Fruit fly (Drosophila melanogaster): ENCODE measurements around the gene Mat89Ba.

Mat89Ba gene

DNA sequence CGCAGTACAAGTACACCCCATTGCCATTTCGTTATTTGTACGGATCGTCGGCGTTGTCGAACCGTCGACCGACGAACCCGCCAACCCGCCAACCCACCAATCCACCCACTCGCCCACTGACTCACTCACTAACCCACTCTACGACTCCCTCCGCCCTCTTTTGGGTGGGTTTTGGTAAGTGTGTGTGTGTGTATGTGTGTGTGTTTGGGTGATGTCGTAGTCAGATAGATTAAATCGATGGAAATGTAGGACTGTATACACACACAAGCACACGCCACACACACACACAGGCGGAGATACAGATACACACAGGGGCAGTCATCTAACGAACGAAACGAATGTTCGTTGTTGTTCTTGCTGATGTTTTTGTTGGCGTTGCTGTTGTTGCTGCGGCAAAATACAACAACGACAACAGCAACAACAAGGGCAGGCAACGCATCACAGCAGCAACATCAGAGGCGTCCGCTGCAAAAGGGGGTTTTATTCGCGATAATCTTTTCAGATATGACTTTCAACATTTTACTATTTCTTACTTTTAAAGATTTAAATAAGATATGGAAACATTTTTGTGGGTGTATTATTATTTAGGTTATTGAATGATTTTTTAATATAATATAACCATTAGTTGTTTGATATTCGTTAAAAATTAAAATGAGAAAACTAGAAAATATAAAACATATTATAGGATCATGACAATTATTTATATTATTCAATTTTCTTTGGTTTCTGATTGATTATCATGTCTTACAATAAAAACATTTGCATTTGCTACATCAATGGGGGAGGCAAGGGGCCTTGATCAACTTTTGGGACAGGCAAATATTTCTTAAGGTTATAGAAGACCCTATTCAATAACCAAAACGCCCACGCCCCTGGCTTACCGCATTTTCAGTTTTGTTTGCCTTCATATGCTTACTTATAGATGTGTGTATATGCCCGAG lies 50.6 kb downstream of the Mat89Ba start (continued):
- TF ChIP-seq ci (GFP tag; IDR thresholded peaks at IDR 0.05) (peak; percentile 61; the same call in 2 of the 3 replicates), vfl (GFP tag; optimal IDR thresholded peaks at IDR 0.05) (no peak), eve (GFP tag; optimal IDR thresholded peaks at IDR 0.05) (no peak), gt (GFP tag; IDR thresholded peaks at IDR 0.05) (peak; percentile 54), en (GFP tag; optimal IDR thresholded peaks at IDR 0.05) (no peak), CG5245 (GFP tag; optimal IDR thresholded peaks at IDR 0.05) (peak; percentile 73), Chrac-16 (GFP tag; optimal IDR thresholded peaks at IDR 0.05) (peak; percentile 79), D (optimal IDR thresholded peaks at IDR 0.05) (no peak), D (GFP tag; optimal IDR thresholded peaks at IDR 0.05) (peak; percentile 95), yki (optimal IDR thresholded peaks at IDR 0.05) (no peak), nmo (GFP tag; optimal IDR thresholded peaks at IDR 0.05) (peak; percentile 98), ap (GFP tag; IDR thresholded peaks at IDR 0.05) (peak; percentile 64), Hand (GFP tag; optimal IDR thresholded peaks at IDR 0.05) (peak; percentile 81), Poxn (GFP tag; IDR thresholded peaks at IDR 0.05) (0 out of 2 replicates have a peak, but pooled peaks have one; percentile 41), CHES-1-like (GFP tag; optimal IDR thresholded peaks at IDR 0.05) (no peak), CG4820 (GFP tag; optimal IDR thresholded peaks at IDR 0.05) (peak; percentile 80), tio (GFP tag; optimal IDR thresholded peaks at IDR 0.05) (peak; percentile 94), CG7745 (tag; optimal IDR thresholded peaks at IDR 0.05) (no peak), Elba2 (GFP tag; optimal IDR thresholded peaks at IDR 0.05) (no peak), CG12071 (GFP tag; optimal IDR thresholded peaks at IDR 0.05) (peak; percentile 0), crp (GFP tag; optimal IDR thresholded peaks at IDR 0.05) (peak in 1 of 2 experiments; percentile 49), ranshi (GFP tag; IDR thresholded peaks at IDR 0.05) (peak; percentile 68; the same call in 1 of the 2 replicates), HLH3B (GFP tag; IDR thresholded peaks at IDR 0.05) (peak; percentile 76; the same call in 1 of the 2 replicates), CG10654 (GFP tag; optimal IDR thresholded peaks at IDR 0.05) (peak; percentile 74), CG17802 (tag; optimal IDR thresholded peaks at IDR 0.05) (no peak), Bteb2 (GFP tag; optimal IDR thresholded peaks at IDR 0.05) (no peak), Spps (tag; optimal IDR thresholded peaks at IDR 0.05) (peak; percentile 87), CG8944 (GFP tag; optimal IDR thresholded peaks at IDR 0.05) (no peak), lilli (GFP tag; optimal IDR thresholded peaks at IDR 0.05) (peak; percentile 49), kah (GFP tag; optimal IDR thresholded peaks at IDR 0.05) (peak; percentile 69), CG1647 (GFP tag; optimal IDR thresholded peaks at IDR 0.05) (no peak), CG11247 (GFP tag; IDR thresholded peaks at IDR 0.05) (peak; percentile 53; the same call in 1 of the 2 replicates), salm (tag; optimal IDR thresholded peaks at IDR 0.05) (peak; percentile 77), ind (GFP tag; optimal IDR thresholded peaks at IDR 0.05) (peak; percentile 78), CG17186 (GFP tag; optimal IDR thresholded peaks at IDR 0.05) (no peak), Myb (GFP tag; optimal IDR thresholded peaks at IDR 0.05) (no peak), Vsx1 (GFP tag; optimal IDR thresholded peaks at IDR 0.05) (peak; percentile 86), crc (GFP tag; optimal IDR thresholded peaks at IDR 0.05) (peak; percentile 27), sd (tag; optimal IDR thresholded peaks at IDR 0.05) (peak; percentile 50), CG9932 (GFP tag; IDR thresholded peaks at IDR 0.05) (peak; percentile 69), CG17385 (GFP tag; optimal IDR thresholded peaks at IDR 0.05) (peak; percentile 91), ase (GFP tag; IDR thresholded peaks at IDR 0.05) (peak; percentile 51; the same call in 1 of the 3 replicates), Atf3 (GFP tag; optimal IDR thresholded peaks at IDR 0.05) (no peak), CG15269 (tag; optimal IDR thresholded peaks at IDR 0.05) (peak; percentile 93), MTF-1 (GFP tag; optimal IDR thresholded peaks at IDR 0.05; ENCODE audit: borderline replicate concordance) (no peak), Lpt (GFP tag; optimal IDR thresholded peaks at IDR 0.05) (peak; percentile 35), CG8765 (GFP tag; IDR thresholded peaks at IDR 0.05) (peak; percentile 40; the same call in 1 of the 2 replicates), row (GFP tag; IDR thresholded peaks at IDR 0.05) (peak; percentile 81), CG13123 (GFP tag; optimal IDR thresholded peaks at IDR 0.05) (peak; percentile 73), gsb (GFP tag; IDR thresholded peaks at IDR 0.05) (peak; percentile 55)
